Fruit fly (Drosophila melanogaster) whole organism, embryonic: ENCODE measurements around the gene cl.

Source experiments
- Atf-2 ChIP-seq: fragments of 200-800 bp; sonication (Bioruptor generic); optimal IDR thresholded peaks from 2 replicates; lab custom pipeline; 2016; ENCODE audit warnings: missing biosample characterization, missing genetic modification characterization
- B-H1 ChIP-seq: fragments of 200-800 bp; sonication (Bioruptor generic); IDR thresholded peaks from 3 replicates; pipeline ENCODE4 v1.3.6; 2022; ENCODE audit warnings: missing biosample characterization, missing genetic modification characterization
- C15 ChIP-seq: fragments of 200-800 bp; sonication (Bioruptor generic); IDR thresholded peaks from 3 replicates; pipeline ENCODE4 v1.3.6; 2022; ENCODE audit warnings: missing biosample characterization, missing genetic modification characterization
- CG10321 ChIP-seq: fragments of 200-800 bp; sonication (Bioruptor generic); IDR thresholded peaks from 2 replicates; pipeline ENCODE4 v1.3.6; 2022; ENCODE audit warnings: missing biosample characterization, missing genetic modification characterization
- CG10565 ChIP-seq: fragments of 200-800 bp; sonication (Bioruptor generic); optimal IDR thresholded peaks from 3 replicates; lab custom pipeline; 2016; ENCODE audit warnings: missing biosample characterization, mild to moderate bottlenecking, missing genetic modification characterization
- CG10959 ChIP-seq: fragments of 200-800 bp; sonication (Bioruptor generic); IDR thresholded peaks from 2 replicates; pipeline ENCODE4 v1.3.6; 2022; ENCODE audit warnings: missing biosample characterization, missing genetic modification characterization
- CG11504 ChIP-seq: fragments of 200-800 bp; sonication (Bioruptor generic); optimal IDR thresholded peaks from 3 replicates; lab custom pipeline; 2019; ENCODE audit warnings: missing biosample characterization, mild to moderate bottlenecking, missing genetic modification characterization, moderate library complexity
- CG11560 ChIP-seq: fragments of 200-800 bp; sonication (Bioruptor generic); IDR thresholded peaks from 3 replicates; pipeline ENCODE4 v1.3.6; 2022; ENCODE audit warnings: missing biosample characterization, missing genetic modification characterization
- CG11695 ChIP-seq: fragments of 200-800 bp; sonication (Bioruptor generic); IDR thresholded peaks from 3 replicates; pipeline ENCODE4 v1.3.6; 2022; ENCODE audit warnings: missing biosample characterization, missing genetic modification characterization
- CG13624 ChIP-seq: fragments of 200-800 bp; sonication (Bioruptor generic); optimal IDR thresholded peaks from 2 replicates; lab custom pipeline; 2016; ENCODE audit warnings: missing biosample characterization, missing genetic modification characterization
- CG14667 ChIP-seq: fragments of 200-800 bp; sonication (Bioruptor generic); IDR thresholded peaks from 2 replicates; pipeline ENCODE4 v1.3.6; 2022; ENCODE audit warnings: missing biosample characterization, missing genetic modification characterization
- CG14860 ChIP-seq: fragments of 200-800 bp; sonication (Bioruptor generic); IDR thresholded peaks from 3 replicates; pipeline ENCODE4 v1.3.6; 2022; ENCODE audit warnings: missing biosample characterization, missing genetic modification characterization; ENCODE audit not compliant: partially characterized antibody
- CG15696 ChIP-seq: fragments of 200-800 bp; sonication (Bioruptor generic); optimal IDR thresholded peaks from 2 replicates; lab custom pipeline; 2019; ENCODE audit warnings: missing biosample characterization, mild to moderate bottlenecking, missing genetic modification characterization, moderate library complexity
- CG18619 ChIP-seq: fragments of 200-800 bp; sonication (Bioruptor generic); optimal IDR thresholded peaks from 3 replicates; lab custom pipeline; 2017; ENCODE audit warnings: missing biosample characterization, mild to moderate bottlenecking, missing genetic modification characterization
- CG30020 ChIP-seq: fragments of 200-800 bp; optimal IDR thresholded peaks from 2 replicates; lab custom pipeline; 2019; ENCODE audit warnings: missing biosample characterization, mild to moderate bottlenecking, missing genetic modification characterization, moderate library complexity
- CG3407 ChIP-seq: fragments of 200-800 bp; sonication (Bioruptor generic); optimal IDR thresholded peaks from 2 replicates; lab custom pipeline; 2018; ENCODE audit warnings: missing biosample characterization, mild to moderate bottlenecking, missing genetic modification characterization
- CG3726 ChIP-seq: fragments of 200-800 bp; sonication (Bioruptor generic); IDR thresholded peaks from 3 replicates; pipeline ENCODE4, ENCODE4 v1.3.6; 2022; ENCODE audit warnings: missing biosample characterization, missing genetic modification characterization
- CG4854 ChIP-seq: fragments of 200-800 bp; sonication (Bioruptor generic); optimal IDR thresholded peaks from 2 replicates; lab custom pipeline; 2016; ENCODE audit warnings: missing biosample characterization, missing genetic modification characterization, inconsistent platforms
- CG8388 ChIP-seq: fragments of 200-800 bp; sonication (Bioruptor generic); optimal IDR thresholded peaks from 2 replicates; lab custom pipeline; 2019; ENCODE audit warnings: missing biosample characterization, mild to moderate bottlenecking, missing genetic modification characterization, moderate library complexity
- CG9437 ChIP-seq: fragments of 200-800 bp; sonication (Bioruptor generic); optimal IDR thresholded peaks from 2 replicates; lab custom pipeline; 2018; ENCODE audit warnings: missing biosample characterization, mild to moderate bottlenecking, missing genetic modification characterization
- CrebB ChIP-seq: fragments of 200-800 bp; sonication (Bioruptor generic); optimal IDR thresholded peaks from 3 replicates; lab custom pipeline; 2018; ENCODE audit warnings: missing biosample characterization, mild to moderate bottlenecking, missing genetic modification characterization
- Doc2 ChIP-seq: fragments of 200-800 bp; sonication (Bioruptor generic); IDR thresholded peaks from 2 replicates; pipeline ENCODE4 v1.3.6; 2022; ENCODE audit warnings: missing biosample characterization, missing genetic modification characterization
- Elba2 ChIP-seq: fragments of 200-800 bp; sonication (Bioruptor generic); optimal IDR thresholded peaks from 3 replicates; lab custom pipeline; 2016; ENCODE audit warnings: missing biosample characterization, missing genetic modification characterization
- GATAe ChIP-seq: fragments of 200-800 bp; sonication (Bioruptor generic); conservative IDR thresholded peaks from 2 replicates; pipeline ENCODE4 v1.3.6; 2022; ENCODE audit warnings: missing biosample characterization, missing genetic modification characterization
- Gug ChIP-seq: fragments of 200-800 bp; sonication (Bioruptor generic); IDR thresholded peaks from 4 replicates; pipeline ENCODE4 v1.3.6; 2022; ENCODE audit warnings: missing biosample characterization, missing genetic modification characterization
- Hr51 ChIP-seq, 2 experiments: fragments of 200-800 bp; sonication (Bioruptor generic); optimal IDR thresholded peaks; 2 replicates in 1 of 2; 3 replicates in 1 of 2; lab custom pipeline; 2016 to 2018; ENCODE audit warnings: missing biosample characterization in 2 of 2, missing genetic modification characterization in 2 of 2, mild to moderate bottlenecking in 1 of 2, moderate library complexity in 1 of 2
- Lim3 ChIP-seq: fragments of 200-800 bp; sonication (Bioruptor generic); IDR thresholded peaks from 2 replicates; pipeline ENCODE4 v1.3.6; 2022; ENCODE audit warnings: missing biosample characterization, missing genetic modification characterization
- Lpt ChIP-seq: fragments of >200 bp; optimal IDR thresholded peaks from 2 replicates; lab custom pipeline; 2018; ENCODE audit warnings: missing biosample characterization, missing genetic modification characterization
- Mes4 ChIP-seq: fragments of 200-800 bp; sonication (Bioruptor generic); optimal IDR thresholded peaks from 2 replicates; lab custom pipeline; 2016; ENCODE audit warnings: missing biosample characterization, missing genetic modification characterization
- NK7.1 ChIP-seq: fragments of 200-800 bp; sonication (Bioruptor generic); optimal IDR thresholded peaks from 3 replicates; lab custom pipeline; 2016; ENCODE audit warnings: missing biosample characterization, missing genetic modification characterization
- Neu2 ChIP-seq: fragments of 200-800 bp; sonication (Bioruptor generic); optimal IDR thresholded peaks from 3 replicates; lab custom pipeline; 2016; ENCODE audit warnings: missing biosample characterization, missing genetic modification characterization, borderline replicate concordance
- Ravus ChIP-seq: fragments of 200-800 bp; sonication (Bioruptor generic); IDR thresholded peaks from 2 replicates; pipeline ENCODE4 v1.3.6; 2022; ENCODE audit warnings: missing biosample characterization, missing genetic modification characterization
- Sin3A ChIP-seq: fragments of >200 bp; optimal IDR thresholded peaks from 2 replicates; lab custom pipeline; 2018
- Sox100B ChIP-seq: fragments of 200-800 bp; sonication (Bioruptor generic); optimal IDR thresholded peaks from 3 replicates; lab custom pipeline; 2018; ENCODE audit warnings: missing biosample characterization, mild to moderate bottlenecking, missing genetic modification characterization
- Sox102F ChIP-seq: fragments of 200-800 bp; sonication (Bioruptor generic); optimal IDR thresholded peaks from 2 replicates; lab custom pipeline; 2018; ENCODE audit warnings: missing biosample characterization, mild to moderate bottlenecking, missing genetic modification characterization, moderate library complexity
- Tbp ChIP-seq: fragments of >200 bp; optimal IDR thresholded peaks from 2 replicates; lab custom pipeline; 2018; ENCODE audit warnings: missing biosample characterization, missing genetic modification characterization
- ac ChIP-seq: fragments of 200-800 bp; sonication (Bioruptor generic); optimal IDR thresholded peaks from 3 replicates; lab custom pipeline; 2017; ENCODE audit warnings: missing biosample characterization, mild to moderate bottlenecking, missing genetic modification characterization
- bigmax ChIP-seq: fragments of 200-800 bp; sonication (Bioruptor generic); optimal IDR thresholded peaks from 2 replicates; lab custom pipeline; 2018; ENCODE audit warnings: missing biosample characterization, mild to moderate bottlenecking, missing genetic modification characterization
- bowl ChIP-seq: fragments of 200-800 bp; sonication (Bioruptor generic); IDR thresholded peaks from 2 replicates; pipeline ENCODE4 v1.3.6; 2022; ENCODE audit warnings: missing biosample characterization, missing genetic modification characterization
- dmrt99B ChIP-seq: fragments of 200-800 bp; sonication (Bioruptor generic); optimal IDR thresholded peaks from 2 replicates; lab custom pipeline; 2018; ENCODE audit warnings: missing biosample characterization, mild to moderate bottlenecking, missing genetic modification characterization, moderate library complexity
- fd102C ChIP-seq: fragments of 200-800 bp; sonication (Bioruptor generic); optimal IDR thresholded peaks from 2 replicates; lab custom pipeline; 2018; ENCODE audit warnings: missing biosample characterization, mild to moderate bottlenecking, missing genetic modification characterization, moderate library complexity
- fd96Cb ChIP-seq: fragments of 200-800 bp; sonication (Bioruptor generic); optimal IDR thresholded peaks from 2 replicates; lab custom pipeline; 2018; ENCODE audit warnings: missing biosample characterization, mild to moderate bottlenecking, missing genetic modification characterization, moderate library complexity
- h ChIP-seq: fragments of >200 bp; optimal IDR thresholded peaks from 2 replicates; lab custom pipeline; 2017
- hb ChIP-seq: fragments of 200-800 bp; sonication (Bioruptor generic); IDR thresholded peaks from 3 replicates; pipeline ENCODE4 v1.3.6; 2022; ENCODE audit warnings: missing biosample characterization, missing genetic modification characterization; ENCODE audit not compliant: partially characterized antibody
- kni ChIP-seq: fragments of 200-800 bp; sonication (Bioruptor generic); optimal IDR thresholded peaks from 3 replicates; lab custom pipeline; 2017; ENCODE audit warnings: mild to moderate bottlenecking, missing biosample characterization, missing genetic modification reagents, missing genetic modification characterization
- otp ChIP-seq: fragments of 200-800 bp; sonication (Bioruptor generic); IDR thresholded peaks from 3 replicates; pipeline ENCODE4, ENCODE4 v1.3.6; 2022; ENCODE audit warnings: missing biosample characterization, missing genetic modification characterization
- repo ChIP-seq: fragments of 200-800 bp; sonication (Bioruptor generic); optimal IDR thresholded peaks from 2 replicates; lab custom pipeline; 2016; ENCODE audit warnings: missing biosample characterization, missing genetic modification characterization
- slp2 ChIP-seq: fragments of 200-800 bp; sonication (Bioruptor generic); optimal IDR thresholded peaks from 2 replicates; lab custom pipeline; 2016; ENCODE audit warnings: missing biosample characterization, missing genetic modification characterization
- sug ChIP-seq: fragments of 200-800 bp; optimal IDR thresholded peaks from 2 replicates; lab custom pipeline; 2019; ENCODE audit warnings: missing biosample characterization, mild to moderate bottlenecking, missing genetic modification characterization, moderate library complexity
- unc-4 ChIP-seq: fragments of 200-800 bp; sonication (Bioruptor generic); IDR thresholded peaks from 2 replicates; pipeline ENCODE4 v1.3.6; 2022; ENCODE audit warnings: missing biosample characterization, missing genetic modification characterization; ENCODE audit not compliant: partially characterized antibody
- vnd ChIP-seq: fragments of 200-800 bp; sonication (Bioruptor generic); IDR thresholded peaks from 3 replicates; pipeline ENCODE4 v1.3.6; 2022; ENCODE audit warnings: missing biosample characterization, missing genetic modification characterization; ENCODE audit not compliant: partially characterized antibody

cl gene

DNA sequence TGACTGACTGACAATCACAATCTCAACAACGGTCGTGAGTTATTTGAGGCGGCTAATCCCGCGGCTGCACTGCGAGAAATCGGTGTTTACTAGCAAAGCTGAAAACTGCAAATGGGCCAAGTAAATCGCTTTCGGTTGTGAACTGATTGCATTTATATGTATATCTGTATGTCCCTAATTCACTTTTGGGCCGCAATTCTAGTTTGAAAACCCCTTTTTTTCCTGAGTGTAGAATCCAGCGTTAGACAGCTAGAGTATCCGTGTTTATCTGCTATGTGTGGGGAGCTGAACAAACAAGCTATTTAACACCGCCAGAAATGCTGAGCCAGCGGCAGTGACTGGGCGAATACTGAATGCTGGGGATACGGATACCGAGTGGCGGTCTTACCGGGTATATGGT is 43.2 kb upstream of the cl start (continued):
- peak; percentile 69; the same call in 2 of the 3 replicates for TF ChIP-seq B-H1 (GFP tag; lab: Robert Waterston, UW)
- TF ChIP-seq otp, result peak; percentile 91
- TF ChIP-seq slp2 (GFP tag; lab: Kevin White, UChicago), result peak; percentile 94
- TF ChIP-seq C15, result 0 out of 3 replicates have a peak, but pooled peaks have one; percentile 67
- peak; percentile 90 for TF ChIP-seq CG10959 (GFP tag; lab: Robert Waterston, UW)
- peak; percentile 74 for TF ChIP-seq Mes4 (GFP tag; lab: Kevin White, UChicago)
- no peak for TF ChIP-seq bigmax (GFP tag; lab: Kevin White, UChicago)
- peak; percentile 78 for TF ChIP-seq dmrt99B (tag; lab: Kevin White, UChicago)
- peak; percentile 86 for TF ChIP-seq Gug (GFP tag; lab: Robert Waterston, UW)
- TF ChIP-seq Hr51 (GFP tag; optimal IDR thresholded peaks at IDR 0.05; lab: Kevin White, UChicago), result peak; percentile 56 to 77
- TF ChIP-seq CG14860 (GFP tag; lab: Robert Waterston, UW), result no peak
- peak; percentile 52 for TF ChIP-seq CG9437 (GFP tag; lab: Kevin White, UChicago)
- no peak for TF ChIP-seq Sin3A (lab: Kevin White, UChicago)
- no peak for TF ChIP-seq h (lab: Kevin White, UChicago)
- 0 out of 2 replicates have a peak, but pooled peaks have one; percentile 31 for TF ChIP-seq Doc2 (GFP tag; lab: Robert Waterston, UW)
- peak; percentile 60; the same call in 1 of the 2 replicates for TF ChIP-seq Lim3 (GFP tag; lab: Robert Waterston, UW)
- peak; percentile 84 for TF ChIP-seq CG3407 (GFP tag; lab: Kevin White, UChicago)
- TF ChIP-seq Sox102F (GFP tag; lab: Kevin White, UChicago), result peak; percentile 62
- no peak for TF ChIP-seq vnd (GFP tag; lab: Robert Waterston, UW)
- no peak for TF ChIP-seq Tbp (GFP tag; lab: Kevin White, UChicago)
- TF ChIP-seq CG11504 (tag; lab: Kevin White, UChicago), result peak; percentile 75
- TF ChIP-seq Ravus (GFP tag; lab: Robert Waterston, UW), result no peak; the same call in 1 of the 2 replicates
- peak; percentile 18 for TF ChIP-seq kni (GFP tag; lab: Kevin White, UChicago)
- TF ChIP-seq Lpt (GFP tag; lab: Kevin White, UChicago), result no peak
- TF ChIP-seq CG8388 (GFP tag; lab: Kevin White, UChicago), result peak; percentile 86
- peak; percentile 73; the same call in 2 of the 3 replicates for TF ChIP-seq CG3726 (GFP tag; lab: Robert Waterston, UW)
- peak; percentile 81 for TF ChIP-seq Atf-2
- peak; percentile 47 for TF ChIP-seq sug (tag; lab: Kevin White, UChicago)
- peak; percentile 74 for TF ChIP-seq repo (GFP tag; lab: Kevin White, UChicago)
- peak; percentile 57 for TF ChIP-seq CG13624 (GFP tag; lab: Kevin White, UChicago)
- TF ChIP-seq NK7.1, result peak; percentile 84
- no peak for TF ChIP-seq unc-4
- TF ChIP-seq CG15696 (tag; lab: Kevin White, UChicago), result peak; percentile 87
- peak; percentile 66 for TF ChIP-seq CG18619
- peak; percentile 84 for TF ChIP-seq fd96Cb
- TF ChIP-seq hb (GFP tag; lab: Robert Waterston, UW), result no peak
- TF ChIP-seq Elba2 (GFP tag; lab: Kevin White, UChicago), result no peak
- peak; percentile 46; the same call in 1 of the 3 replicates for TF ChIP-seq CG11560 (tag; lab: Robert Waterston, UW)
- 0 out of 2 replicates have a peak, but pooled peaks have one; percentile 32 for TF ChIP-seq GATAe (GFP tag; lab: Robert Waterston, UW)
- peak; percentile 54 for TF ChIP-seq ac (GFP tag; lab: Kevin White, UChicago)
- TF ChIP-seq bowl (GFP tag; lab: Robert Waterston, UW), result peak; percentile 62; the same call in 1 of the 2 replicates
- peak; percentile 61 for TF ChIP-seq CrebB (tag; lab: Kevin White, UChicago)
- TF ChIP-seq CG30020, result peak; percentile 36
- TF ChIP-seq CG10321 (GFP tag; lab: Robert Waterston, UW), result peak; percentile 41; the same call in 1 of the 2 replicates
- TF ChIP-seq CG11695 (GFP tag; lab: Robert Waterston, UW), result peak; percentile 74
- TF ChIP-seq CG4854 (GFP tag; lab: Kevin White, UChicago), result peak; percentile 55
- peak; percentile 68 for TF ChIP-seq Sox100B (GFP tag; lab: Kevin White, UChicago)
- TF ChIP-seq Neu2 (GFP tag; lab: Kevin White, UChicago), result peak; percentile 73
- TF ChIP-seq CG10565 (GFP tag; lab: Kevin White, UChicago), result peak; percentile 36
- peak; percentile 73 for TF ChIP-seq CG14667
- TF ChIP-seq fd102C, result peak; percentile 81
